Worm (Caenorhabditis elegans) whole organism, L3 larva: ENCODE data around the gene erh-1.

Experiments
- R02D3.7 ChIP-seq: fragments of 150-350 bp; optimal IDR thresholded peaks from 2 replicates; lab custom pipeline; 2014; ENCODE audit warnings: missing biosample characterization, missing genetic modification characterization
- ceh-28 ChIP-seq: fragments of 150-350 bp; optimal IDR thresholded peaks from 2 replicates; lab custom pipeline; 2014; ENCODE audit warnings: missing biosample characterization, missing genetic modification reagents, missing genetic modification characterization
- ceh-9 ChIP-seq: sonication (generic microtip); optimal IDR thresholded peaks from 2 replicates; lab custom pipeline; 2018; ENCODE audit warnings: missing biosample characterization, missing genetic modification characterization
- egl-5 ChIP-seq: fragments of 150-350 bp; optimal IDR thresholded peaks from 2 replicates; lab custom pipeline; 2017; ENCODE audit warnings: missing biosample characterization, missing genetic modification reagents, missing genetic modification characterization, inconsistent platforms
- elt-1 ChIP-seq: fragments of 150-350 bp; optimal IDR thresholded peaks from 2 replicates; lab custom pipeline; 2014; ENCODE audit warnings: missing biosample characterization, missing genetic modification characterization
- elt-2 ChIP-seq: sonication (generic microtip); optimal IDR thresholded peaks from 2 replicates; lab custom pipeline; 2016; ENCODE audit warnings: missing genetic modification reagents, mild to moderate bottlenecking, missing genetic modification characterization, missing compliant biosample characterization
- elt-3 ChIP-seq, 3 experiments: fragments of 150-350 bp in 1 of 3; sonication (generic microtip) in 2 of 3; optimal IDR thresholded peaks; 2 replicates in 2 of 3; 4 replicates in 1 of 3; lab custom pipeline; 2014 to 2017; ENCODE audit warnings: missing biosample characterization in 3 of 3, missing genetic modification characterization in 3 of 3
- eor-1 ChIP-seq, 2 experiments: fragments of 150-350 bp; optimal IDR thresholded peaks; 2 replicates each; lab custom pipeline; 2014 to 2018; ENCODE audit warnings: missing biosample characterization in 2 of 2, missing genetic modification characterization in 2 of 2
- fkh-10 ChIP-seq: sonication (generic microtip); optimal IDR thresholded peaks from 2 replicates; lab custom pipeline; 2017; ENCODE audit warnings: missing biosample characterization, missing genetic modification reagents, missing genetic modification characterization
- fkh-2 ChIP-seq: fragments of 150-350 bp; optimal IDR thresholded peaks from 2 replicates; lab custom pipeline; 2014; ENCODE audit warnings: missing biosample characterization, missing genetic modification reagents, missing genetic modification characterization
- fos-1 ChIP-seq: fragments of 150-350 bp; optimal IDR thresholded peaks from 2 replicates; lab custom pipeline; 2014; ENCODE audit warnings: missing biosample characterization, missing genetic modification characterization
- jun-1 ChIP-seq: fragments of 150-350 bp; optimal IDR thresholded peaks from 2 replicates; lab custom pipeline; 2014; ENCODE audit warnings: missing biosample characterization, missing genetic modification reagents, missing genetic modification characterization
- lin-39 ChIP-seq: fragments of 150-350 bp; optimal IDR thresholded peaks from 2 replicates; lab custom pipeline; 2018; ENCODE audit warnings: missing biosample characterization, missing genetic modification reagents, missing genetic modification characterization
- lsy-12 ChIP-seq: sonication (generic microtip); optimal IDR thresholded peaks from 2 replicates; lab custom pipeline; 2016; ENCODE audit warnings: mild to moderate bottlenecking, missing genetic modification characterization, missing compliant biosample characterization
- mdl-1 ChIP-seq: fragments of 150-350 bp; optimal IDR thresholded peaks from 2 replicates; lab custom pipeline; 2014; ENCODE audit warnings: missing biosample characterization, missing genetic modification characterization
- mml-1 ChIP-seq: fragments of 150-350 bp; sonication (generic microtip); optimal IDR thresholded peaks from 3 replicates; lab custom pipeline; 2014; ENCODE audit warnings: missing biosample characterization, missing genetic modification characterization
- nhr-11 ChIP-seq: fragments of 150-350 bp; optimal IDR thresholded peaks from 2 replicates; lab custom pipeline; 2014; ENCODE audit warnings: missing biosample characterization, missing genetic modification characterization
- nhr-12 ChIP-seq: fragments of 150-350 bp; optimal IDR thresholded peaks from 2 replicates; lab custom pipeline; 2014; ENCODE audit warnings: missing biosample characterization, missing genetic modification characterization
- nhr-237 ChIP-seq: fragments of 150-350 bp; optimal IDR thresholded peaks from 2 replicates; lab custom pipeline; 2014; ENCODE audit warnings: missing biosample characterization, missing genetic modification characterization
- nhr-25 ChIP-seq: sonication (generic microtip); optimal IDR thresholded peaks from 2 replicates; lab custom pipeline; 2017; ENCODE audit warnings: missing biosample characterization, missing genetic modification characterization
- nhr-28 ChIP-seq: fragments of 150-350 bp; optimal IDR thresholded peaks from 2 replicates; lab custom pipeline; 2014; ENCODE audit warnings: missing biosample characterization, missing genetic modification characterization
- nhr-43 ChIP-seq: sonication (generic microtip); optimal IDR thresholded peaks from 2 replicates; lab custom pipeline; 2016; ENCODE audit warnings: mild to moderate bottlenecking, missing genetic modification characterization, missing compliant biosample characterization; ENCODE audit not compliant: poor library complexity, severe bottlenecking
- nhr-67 ChIP-seq: fragments of 150-350 bp; optimal IDR thresholded peaks from 2 replicates; lab custom pipeline; 2014; ENCODE audit warnings: missing biosample characterization, missing genetic modification characterization
- pha-4 ChIP-seq: fragments of 150-350 bp; optimal IDR thresholded peaks from 2 replicates; lab custom pipeline; 2014; ENCODE audit warnings: missing biosample characterization, missing genetic modification reagents, missing genetic modification characterization
- pqm-1 ChIP-seq: fragments of 150-350 bp; optimal IDR thresholded peaks from 2 replicates; lab custom pipeline; 2017; ENCODE audit warnings: missing biosample characterization, missing genetic modification characterization, inconsistent platforms
- snpc-4 ChIP-seq: fragments of 150-350 bp; optimal IDR thresholded peaks from 2 replicates; lab custom pipeline; 2014; ENCODE audit warnings: missing biosample characterization, missing genetic modification characterization
- tbx-2 ChIP-seq: sonication (generic microtip); optimal IDR thresholded peaks from 2 replicates; lab custom pipeline; 2016; ENCODE audit warnings: mild to moderate bottlenecking, missing genetic modification characterization, missing compliant biosample characterization
- zag-1 ChIP-seq: fragments of 150-350 bp; optimal IDR thresholded peaks from 2 replicates; lab custom pipeline; 2014; ENCODE audit warnings: missing biosample characterization, missing genetic modification characterization

Gene erh-1

DNA sequence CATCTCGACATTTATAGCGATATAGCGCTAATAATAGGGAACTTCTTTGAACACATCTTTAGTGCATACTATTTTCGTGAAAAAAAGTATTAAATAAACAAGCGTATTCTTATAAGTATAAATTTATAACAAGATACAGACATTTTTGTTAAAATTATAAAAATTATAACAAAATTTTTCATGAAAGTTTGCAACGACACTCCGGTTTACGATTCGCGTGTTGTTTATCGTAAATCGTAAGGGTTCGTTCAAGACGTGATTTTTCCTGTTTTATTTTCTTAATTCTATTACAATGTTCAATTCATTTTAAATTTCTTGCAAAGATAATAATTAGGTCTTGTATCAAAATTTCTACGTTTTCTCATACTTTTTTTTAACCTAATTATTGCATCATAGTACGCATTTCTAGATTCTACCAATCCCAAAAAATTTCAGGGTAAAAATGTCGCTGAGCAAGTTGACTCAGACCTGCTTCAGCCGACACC, 19.8 kb upstream of the erh-1 start, which contains the start of gene scpl-4:
TSS of gene scpl-4 (plus strand) at position 435 of the 485 bp plus-strand sequence.
- TF ChIP-seq mml-1 (tag; lab: Kevin White, UChicago) (no peak), jun-1 (no peak), mdl-1 (tag; lab: Kevin White, UChicago) (no peak), nhr-11 (tag; lab: Kevin White, UChicago) (no peak), nhr-25 (tag; lab: Kevin White, UChicago) (no peak), nhr-12 (tag; lab: Kevin White, UChicago) (no peak), fkh-10 (no peak), R02D3.7 (tag; lab: Kevin White, UChicago) (no peak), elt-1 (tag; lab: Kevin White, UChicago) (no peak), nhr-67 (tag; lab: Kevin White, UChicago) (no peak)

DNA sequence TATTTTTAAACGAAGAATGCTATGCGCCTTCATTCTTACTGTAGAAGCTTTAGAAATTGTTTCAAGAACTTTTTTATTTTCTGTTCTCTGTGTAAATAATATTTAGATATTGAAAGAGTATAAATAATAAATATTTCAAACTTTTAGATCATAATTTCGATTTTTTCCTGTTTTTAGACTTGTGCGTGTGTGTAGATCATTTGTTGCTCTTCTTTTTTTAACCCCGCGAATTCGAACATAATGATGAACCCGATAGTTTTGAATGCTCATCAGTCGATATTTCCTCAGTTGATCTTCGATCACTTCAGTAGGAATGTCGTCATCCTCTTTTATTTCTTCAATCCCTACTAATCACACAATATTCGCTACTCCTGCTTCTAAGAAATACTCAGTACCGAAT, 18.3 kb upstream of the erh-1 start, which contains the start of gene T21C9.13:
TSS of gene T21C9.13 (plus strand) at position 33 of the 400 bp plus-strand sequence.
- TF ChIP-seq nhr-237 (tag; lab: Kevin White, UChicago) (no peak), egl-5 (tag; lab: Kevin White, UChicago) (no peak), ceh-9 (tag; lab: Kevin White, UChicago) (no peak), lin-39 (tag; lab: Kevin White, UChicago) (no peak), nhr-11 (tag; lab: Kevin White, UChicago) (no peak), lsy-12 (tag; lab: Kevin White, UChicago) (no peak), elt-3 (tag; optimal IDR thresholded peaks at IDR 0.05; lab: Kevin White, UChicago) (no peak)

DNA sequence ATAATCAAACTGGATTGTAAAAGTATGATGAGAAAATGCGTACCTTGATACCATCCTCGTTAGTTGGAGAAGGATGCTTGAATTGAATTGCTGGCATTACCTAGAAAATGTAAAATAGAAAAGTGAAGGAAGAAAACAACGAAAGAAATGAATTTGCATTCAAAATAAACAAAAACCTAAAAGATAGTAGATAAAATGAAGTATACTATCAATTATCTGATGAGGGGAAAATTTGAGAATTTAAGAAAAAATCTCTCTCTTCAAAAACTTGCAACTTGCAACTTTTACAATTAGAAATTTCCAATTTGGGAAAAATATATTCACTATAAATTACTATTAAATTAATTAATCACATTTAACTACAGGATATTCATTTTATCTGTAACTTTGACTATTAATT, 15.9 kb upstream of the erh-1 start, which contains the start of gene T21C9.11:
TSS of gene T21C9.11 (minus strand) at position 101 of the 400 bp plus-strand sequence.
- TF ChIP-seq fos-1 (tag; lab: Kevin White, UChicago) (no peak), pha-4 (tag; lab: Kevin White, UChicago) (no peak), nhr-28 (tag; lab: Kevin White, UChicago) (no peak), fkh-10 (no peak), fkh-2 (tag; lab: Kevin White, UChicago) (no peak), elt-1 (tag; lab: Kevin White, UChicago) (no peak), mdl-1 (tag; lab: Kevin White, UChicago) (no peak)

DNA sequence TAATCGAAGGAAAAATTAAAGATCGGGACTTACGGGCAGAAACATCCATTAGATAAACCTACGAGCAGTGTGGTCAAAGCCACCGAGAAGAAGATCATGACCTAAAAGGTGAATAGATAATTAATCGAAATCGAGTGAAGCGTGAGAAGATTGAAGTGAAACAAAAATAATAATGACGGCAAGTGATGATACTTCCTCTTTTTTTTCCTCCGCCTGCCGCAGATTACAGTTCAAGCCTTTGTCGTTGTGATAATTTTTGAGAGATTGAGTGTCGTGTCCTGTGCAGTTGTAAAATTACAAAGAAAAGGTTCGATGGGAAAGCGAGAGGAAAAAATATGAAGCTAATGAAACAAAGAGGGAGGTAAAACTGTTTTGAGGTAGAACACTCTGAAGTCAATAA, 13.5 kb upstream of the erh-1 start, which contains the start of gene T21C9.9:
TSS of gene T21C9.9 (minus strand) at position 101 of the 400 bp plus-strand sequence.
- no peak for TF ChIP-seq nhr-43 (tag; lab: Kevin White, UChicago)
- no peak for TF ChIP-seq zag-1 (tag; lab: Kevin White, UChicago)
- no peak for TF ChIP-seq tbx-2 (tag; lab: Kevin White, UChicago)
- TF ChIP-seq nhr-237 (tag; lab: Kevin White, UChicago) = no peak
- no peak for TF ChIP-seq fkh-10
- TF ChIP-seq lsy-12 (tag; lab: Kevin White, UChicago) = no peak
- no peak for TF ChIP-seq ceh-28 (tag; lab: Kevin White, UChicago)
- no peak for TF ChIP-seq eor-1 (tag; optimal IDR thresholded peaks at IDR 0.05; lab: Kevin White, UChicago)
- TF ChIP-seq, all 47 proteins: peak for 0

DNA sequence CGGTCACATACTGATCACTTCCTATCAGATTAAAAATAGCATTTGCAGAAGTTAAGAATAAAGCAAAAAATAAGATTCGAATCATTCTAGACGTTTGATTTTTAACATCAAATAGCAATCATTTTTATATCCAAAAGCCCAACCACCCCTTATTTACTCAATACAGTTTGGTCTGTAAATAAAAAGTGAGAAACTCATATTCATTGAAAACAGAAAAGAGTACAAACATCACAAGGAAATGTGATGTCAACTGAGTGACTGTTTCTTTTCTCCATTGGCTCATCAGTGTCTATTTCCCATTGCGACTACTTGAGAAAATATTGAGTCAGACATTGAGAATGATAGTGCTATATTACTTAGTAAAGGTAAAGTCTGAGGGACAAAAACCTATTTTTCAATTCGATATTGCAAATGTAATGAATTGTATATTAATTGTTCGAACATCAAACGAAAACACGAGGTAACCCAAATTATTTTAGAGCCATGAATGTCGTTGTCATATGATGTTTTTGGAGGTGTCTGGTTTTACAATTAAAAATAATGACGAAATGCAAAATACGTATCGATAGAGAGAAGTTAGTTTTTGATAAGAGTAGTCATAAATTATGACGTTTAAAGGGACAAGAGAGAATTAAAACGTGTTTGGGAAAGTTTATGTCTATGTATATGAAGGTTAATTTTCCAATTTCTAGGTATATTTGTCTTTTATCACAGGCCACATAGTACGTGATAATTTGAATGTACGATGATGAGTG, 11.0 kb upstream of the erh-1 start, which contains the start of gene ttr-23:
TSS of gene ttr-23 (minus strand) at position 87 of the 755 bp plus-strand sequence.
- TF ChIP-seq lin-39 (tag; lab: Kevin White, UChicago) = no peak
- TF ChIP-seq elt-2 (tag; lab: Kevin White, UChicago) = peak; percentile 70
- peak; percentile 51 for TF ChIP-seq pha-4 (tag; lab: Kevin White, UChicago)
- TF ChIP-seq ceh-28 (tag; lab: Kevin White, UChicago) = peak; percentile 37
- TF ChIP-seq pqm-1 = peak; percentile 6
- no peak for TF ChIP-seq fkh-2 (tag; lab: Kevin White, UChicago)

DNA sequence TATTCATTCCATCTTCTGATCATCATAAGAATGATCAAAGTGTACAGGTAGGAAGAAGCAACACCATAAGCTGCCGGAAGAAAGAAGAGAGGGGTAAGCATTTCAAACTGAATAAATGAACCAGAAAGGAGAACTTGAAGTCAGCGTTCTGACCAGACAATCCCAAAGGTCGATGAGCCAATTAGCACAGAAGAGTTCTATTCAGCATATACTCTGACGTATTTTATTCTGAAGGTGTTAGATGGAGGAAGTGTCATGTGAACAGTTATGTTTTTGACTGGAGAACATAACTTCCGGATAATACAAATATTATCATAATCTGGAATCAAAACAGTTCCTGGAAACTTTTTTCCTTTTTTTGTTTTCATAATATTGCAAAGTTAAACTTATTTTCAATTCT, 9.8 kb upstream of the erh-1 start, which contains the start of gene srg-32:
TSS of gene srg-32 (minus strand) at position 101 of the 400 bp plus-strand sequence.
- TF ChIP-seq nhr-12 (tag; lab: Kevin White, UChicago) = no peak
- TF ChIP-seq zag-1 (tag; lab: Kevin White, UChicago) = no peak
- no peak for TF ChIP-seq mml-1 (tag; lab: Kevin White, UChicago)
- no peak for TF ChIP-seq snpc-4 (tag; lab: Kevin White, UChicago)
- no peak for TF ChIP-seq ceh-9 (tag; lab: Kevin White, UChicago)
- no peak for TF ChIP-seq eor-1 (tag; optimal IDR thresholded peaks at IDR 0.05; lab: Kevin White, UChicago)
- TF ChIP-seq nhr-237 (tag; lab: Kevin White, UChicago) = no peak
